Fruit fly (Drosophila melanogaster): ENCODE data around the gene CG32817.
"Not testable (repeated sequence)": the region's sequence is repeated elsewhere in the genome, so short reads cannot be mapped to it uniquely, and the experiment has no call there.

DNA sequence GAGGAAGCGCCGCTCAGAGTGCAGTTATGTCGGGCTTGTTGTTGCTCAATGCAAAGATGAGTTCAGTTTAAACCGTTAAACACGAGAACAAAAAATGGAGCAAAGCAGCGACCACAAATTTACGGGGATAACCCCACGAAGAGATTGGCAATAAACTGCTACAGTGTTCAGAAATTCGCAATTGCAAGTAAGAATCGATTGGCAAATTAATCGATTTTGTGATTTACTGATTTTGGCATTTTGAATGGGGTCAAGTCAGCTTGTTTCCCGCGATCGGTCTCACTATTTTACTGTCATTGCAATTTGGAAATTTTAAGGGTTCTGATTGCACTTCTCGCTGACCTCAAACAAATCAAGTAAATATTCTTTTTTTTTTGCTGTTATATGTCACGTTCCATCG is 2.8 kb downstream of the CG32817 start, which contains the start of gene CG3176:
- TF ChIP-seq Bteb2 (GFP tag; optimal IDR thresholded peaks at IDR 0.05); CG15269 (tag; optimal IDR thresholded peaks at IDR 0.05); ken (GFP tag; IDR thresholded peaks at IDR 0.05); tx (GFP tag; optimal IDR thresholded peaks at IDR 0.05); run (tag; optimal IDR thresholded peaks at IDR 0.05); CG14965 (GFP tag; optimal IDR thresholded peaks at IDR 0.05; ENCODE audit: borderline replicate concordance); CG4617 (GFP tag; optimal IDR thresholded peaks at IDR 0.05; ENCODE audit: borderline replicate concordance): not testable (repeated sequence)

All from whole organism, embryonic.